Fruit fly (Drosophila melanogaster): ENCODE data around the gene CG18764.

CG18764 gene

DNA sequence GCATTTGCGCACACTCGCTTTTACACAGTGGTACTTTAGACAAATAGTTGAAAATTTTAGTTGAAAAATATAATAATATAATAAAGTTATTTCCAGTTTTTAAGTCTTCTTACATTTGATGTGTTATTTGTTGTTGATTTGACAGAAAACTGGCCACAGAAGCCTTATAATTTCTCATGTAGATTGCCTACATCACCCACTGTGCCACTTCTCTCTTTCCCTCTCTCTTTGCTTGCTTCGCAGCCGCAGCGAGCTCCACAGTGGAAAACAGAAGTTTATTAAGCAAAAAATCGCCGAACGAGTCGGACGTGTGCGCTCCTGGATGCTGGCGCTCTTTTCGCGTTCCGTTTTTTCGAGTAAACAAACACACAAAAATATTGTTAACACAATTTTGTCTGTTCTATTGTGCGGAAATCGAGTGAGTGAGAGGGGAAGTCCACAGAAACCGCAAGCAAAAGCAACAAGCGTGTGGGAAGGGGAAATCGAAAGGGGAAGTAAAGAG is 29.2 kb downstream of the CG18764 start, which contains the start of gene CG42327:
Gene CG42327 (plus strand): TSS at position 277 of the 502 bp plus-strand sequence.
- TF ChIP-seq Clk (GFP tag; optimal IDR thresholded peaks at IDR 0.05) (no peak), Hr96 (GFP tag; optimal IDR thresholded peaks at IDR 0.05) (peak; percentile 31), tj (GFP tag; optimal IDR thresholded peaks at IDR 0.05) (no peak), ovo (GFP tag; optimal IDR thresholded peaks at IDR 0.05) (no peak), toe (GFP tag; optimal IDR thresholded peaks at IDR 0.05) (peak; percentile 25), CG12768 (GFP tag; optimal IDR thresholded peaks at IDR 0.05) (peak; percentile 30), bab1 (GFP tag; optimal IDR thresholded peaks at IDR 0.05) (peak; percentile 87), cic (GFP tag; optimal IDR thresholded peaks at IDR 0.05) (peak; percentile 56), CG7101 (tag; optimal IDR thresholded peaks at IDR 0.05) (peak; percentile 83), CG1620 (GFP tag; optimal IDR thresholded peaks at IDR 0.05) (no peak), cnc (optimal IDR thresholded peaks at IDR 0.05) (no peak), CG5204 (GFP tag; optimal IDR thresholded peaks at IDR 0.05) (no peak), Mnt (GFP tag; optimal IDR thresholded peaks at IDR 0.05) (peak; percentile 64), kay (GFP tag; ENCODE audit: borderline replicate concordance) (no peak), CG33017 (tag; optimal IDR thresholded peaks at IDR 0.05) (peak; percentile 71), pad (GFP tag; optimal IDR thresholded peaks at IDR 0.05) (peak; percentile 99), CG11617 (GFP tag; optimal IDR thresholded peaks at IDR 0.05) (peak; percentile 80), CG14711 (tag; optimal IDR thresholded peaks at IDR 0.05) (peak; percentile 69), CG7045 (GFP tag; optimal IDR thresholded peaks at IDR 0.05) (peak; percentile 47), Crg-1 (GFP tag; optimal IDR thresholded peaks at IDR 0.05) (peak; percentile 25)

DNA sequence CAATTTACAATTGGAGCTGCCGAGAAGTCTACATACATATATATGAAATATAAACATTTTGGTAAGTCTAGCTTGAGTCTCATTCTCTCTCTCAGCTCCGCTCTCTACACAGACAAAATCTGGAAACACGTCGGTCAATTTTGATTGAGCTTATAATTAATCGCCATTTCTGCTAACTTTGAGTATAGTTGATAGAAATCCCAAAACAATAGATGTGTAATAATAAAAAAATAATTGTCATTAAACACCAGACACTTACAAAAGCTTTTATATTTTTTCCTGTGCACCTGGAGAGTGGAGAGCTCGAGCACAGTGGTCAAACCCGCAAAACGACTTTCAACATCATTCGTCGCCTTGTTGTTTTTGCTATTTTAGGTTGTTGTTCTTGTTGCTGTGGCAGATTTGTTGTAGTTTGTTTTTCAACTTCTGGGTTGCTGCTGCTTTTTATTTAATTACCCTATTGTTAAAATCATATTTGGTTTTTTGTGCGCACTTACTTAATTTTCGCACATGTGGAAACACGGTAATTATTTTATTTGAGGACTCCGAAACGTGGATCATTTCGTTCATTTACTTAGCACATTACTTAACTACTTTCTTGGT is 30.0 kb downstream of the CG18764 start:
- peak; percentile 61 for TF ChIP-seq CG1620 (GFP tag; optimal IDR thresholded peaks at IDR 0.05)
- peak; percentile 60 for TF ChIP-seq CG11617 (GFP tag; optimal IDR thresholded peaks at IDR 0.05)
- no peak for TF ChIP-seq cic (GFP tag; optimal IDR thresholded peaks at IDR 0.05)
- peak; percentile 71 for TF ChIP-seq CG7045 (GFP tag; optimal IDR thresholded peaks at IDR 0.05)
- TF ChIP-seq CG33017 (tag; optimal IDR thresholded peaks at IDR 0.05) = peak; percentile 91
- TF ChIP-seq Mnt (GFP tag; optimal IDR thresholded peaks at IDR 0.05) = peak; percentile 46
- peak; percentile 67 for TF ChIP-seq Hr96 (GFP tag; optimal IDR thresholded peaks at IDR 0.05)
- TF ChIP-seq Crg-1 (GFP tag; optimal IDR thresholded peaks at IDR 0.05) = peak; percentile 56
- peak; percentile 48 for TF ChIP-seq Clk (GFP tag; optimal IDR thresholded peaks at IDR 0.05)
- no peak for TF ChIP-seq cnc (optimal IDR thresholded peaks at IDR 0.05)
- TF ChIP-seq tj (GFP tag; optimal IDR thresholded peaks at IDR 0.05) = peak; percentile 41
- TF ChIP-seq CG7101 (tag; optimal IDR thresholded peaks at IDR 0.05) = peak; percentile 92
- no peak for TF ChIP-seq ovo (GFP tag; optimal IDR thresholded peaks at IDR 0.05)
- TF ChIP-seq toe (GFP tag; optimal IDR thresholded peaks at IDR 0.05) = peak; percentile 11
- TF ChIP-seq pad (GFP tag; optimal IDR thresholded peaks at IDR 0.05) = no peak
- TF ChIP-seq CG12768 (GFP tag; optimal IDR thresholded peaks at IDR 0.05) = peak; percentile 71
- peak; percentile 68 for TF ChIP-seq CG5204 (GFP tag; optimal IDR thresholded peaks at IDR 0.05)
- TF ChIP-seq CG14711 (tag; optimal IDR thresholded peaks at IDR 0.05) = peak; percentile 88
- peak; percentile 79 for TF ChIP-seq kay (GFP tag; ENCODE audit: borderline replicate concordance)
- peak; percentile 97 for TF ChIP-seq bab1 (GFP tag; optimal IDR thresholded peaks at IDR 0.05)

DNA sequence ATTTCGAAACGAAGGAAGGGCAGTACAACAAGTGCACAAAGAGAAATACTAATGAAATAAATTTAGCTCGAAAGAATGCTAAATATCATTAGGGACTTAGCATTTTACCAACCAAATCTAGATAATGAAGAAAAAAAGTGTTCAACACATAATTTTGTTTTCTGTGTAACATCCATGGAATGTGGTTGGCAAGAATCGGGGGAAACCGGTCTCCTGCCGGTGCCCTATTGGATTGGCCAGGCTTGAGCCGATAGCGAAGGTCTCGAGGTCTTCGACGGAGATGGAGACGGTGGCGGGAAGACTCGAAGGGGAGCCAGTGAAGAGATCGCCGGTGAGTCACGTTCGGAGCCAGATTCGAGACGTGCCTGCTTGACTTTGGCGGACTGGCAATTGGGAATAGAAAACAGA is 31.1 kb downstream of the CG18764 start:
- TF ChIP-seq CG5204 (GFP tag; optimal IDR thresholded peaks at IDR 0.05) = no peak
- no peak for TF ChIP-seq Crg-1 (GFP tag; optimal IDR thresholded peaks at IDR 0.05)
- no peak for TF ChIP-seq bab1 (GFP tag; optimal IDR thresholded peaks at IDR 0.05)
- no peak for TF ChIP-seq CG14711 (tag; optimal IDR thresholded peaks at IDR 0.05)
- TF ChIP-seq Clk (GFP tag; optimal IDR thresholded peaks at IDR 0.05) = no peak
- TF ChIP-seq CG7045 (GFP tag; optimal IDR thresholded peaks at IDR 0.05) = no peak
- no peak for TF ChIP-seq CG33017 (tag; optimal IDR thresholded peaks at IDR 0.05)
- TF ChIP-seq cnc (optimal IDR thresholded peaks at IDR 0.05) = no peak
- TF ChIP-seq Mnt (GFP tag; optimal IDR thresholded peaks at IDR 0.05) = no peak
- TF ChIP-seq toe (GFP tag; optimal IDR thresholded peaks at IDR 0.05) = no peak
- TF ChIP-seq CG12768 (GFP tag; optimal IDR thresholded peaks at IDR 0.05) = no peak
- no peak for TF ChIP-seq pad (GFP tag; optimal IDR thresholded peaks at IDR 0.05)
- TF ChIP-seq CG7101 (tag; optimal IDR thresholded peaks at IDR 0.05) = no peak
- TF ChIP-seq tj (GFP tag; optimal IDR thresholded peaks at IDR 0.05) = no peak
- no peak for TF ChIP-seq CG11617 (GFP tag; optimal IDR thresholded peaks at IDR 0.05)

DNA sequence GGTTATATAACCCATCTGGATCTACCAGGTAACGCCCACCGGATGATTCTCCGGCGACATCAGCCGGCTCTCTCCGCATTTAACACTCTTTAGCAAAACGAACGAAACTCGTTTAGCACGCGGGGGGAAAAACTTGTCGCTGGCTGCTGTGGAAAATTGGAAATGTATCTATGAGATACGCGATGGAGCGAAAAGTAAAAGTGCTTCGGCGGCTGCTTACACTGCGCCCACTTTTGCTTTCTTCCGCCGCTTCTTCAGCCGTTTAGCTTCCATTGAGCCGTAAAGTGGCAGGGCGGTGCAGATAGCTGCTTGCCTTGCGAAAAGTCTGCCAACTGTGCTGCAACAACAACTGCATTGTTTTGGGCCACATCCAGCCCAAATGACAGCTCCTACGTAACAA is 34.5 kb downstream of the CG18764 start:
- TF ChIP-seq tj (GFP tag; optimal IDR thresholded peaks at IDR 0.05) (peak; percentile 28), CG11617 (GFP tag; optimal IDR thresholded peaks at IDR 0.05) (no peak)

DNA sequence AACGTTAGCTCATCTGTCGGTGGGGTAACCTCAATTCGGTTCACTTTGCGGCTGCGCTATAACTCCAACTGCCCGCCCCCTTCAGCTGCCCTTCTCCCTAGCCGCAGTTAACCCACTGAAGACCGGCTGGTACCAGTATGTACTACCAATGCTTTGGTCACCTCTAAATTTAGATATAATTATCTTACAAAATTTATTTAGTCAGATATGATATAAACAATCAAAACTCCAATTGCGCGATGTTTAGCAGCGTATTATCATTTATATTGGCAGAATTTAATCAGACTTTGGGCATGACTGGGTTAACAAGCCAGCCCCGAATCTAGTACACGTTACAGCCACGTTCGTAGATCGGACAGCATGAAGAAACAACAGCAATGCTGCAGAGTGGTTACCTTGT is 35.0 kb downstream of the CG18764 start:
- TF ChIP-seq bab1 (GFP tag; optimal IDR thresholded peaks at IDR 0.05) (peak; percentile 77), CG12768 (GFP tag; optimal IDR thresholded peaks at IDR 0.05) (no peak)

DNA sequence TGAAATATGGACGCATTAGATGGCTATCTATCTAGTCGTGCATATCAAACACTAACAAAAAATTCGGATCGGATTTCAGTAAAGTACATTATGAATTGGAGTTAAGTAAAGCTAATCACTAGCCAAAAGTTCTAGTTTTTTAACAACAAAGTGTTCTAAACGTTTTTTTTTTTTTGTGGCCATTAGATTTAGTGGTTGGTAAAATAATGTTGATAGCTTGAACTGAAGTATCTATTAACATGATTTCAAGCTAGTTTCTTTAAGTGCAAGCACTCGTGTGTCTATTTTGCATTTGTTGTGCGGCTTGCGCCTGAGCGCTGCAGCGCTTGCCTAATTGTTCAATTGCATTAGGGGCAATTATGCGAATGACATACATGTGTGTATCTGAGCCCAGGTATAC is 35.9 kb downstream of the CG18764 start:
- TF ChIP-seq CG7101 (tag; optimal IDR thresholded peaks at IDR 0.05) (no peak), bab1 (GFP tag; optimal IDR thresholded peaks at IDR 0.05) (no peak), CG12768 (GFP tag; optimal IDR thresholded peaks at IDR 0.05) (no peak), toe (GFP tag; optimal IDR thresholded peaks at IDR 0.05) (no peak), Mnt (GFP tag; optimal IDR thresholded peaks at IDR 0.05) (no peak), Clk (GFP tag; optimal IDR thresholded peaks at IDR 0.05) (no peak), kay (GFP tag; ENCODE audit: borderline replicate concordance) (no peak), tj (GFP tag; optimal IDR thresholded peaks at IDR 0.05) (no peak)

Data from whole organism, adult.